Worm (Caenorhabditis elegans): Measurements from ENCODE around the gene dgn-1.

The dgn-1 gene

ce11 chrX:10877138-10877743, 51.6 kb downstream of the dgn-1 start, which contains the start of gene pgp-6:
pgp-6 (minus strand) TSS chrX:10877425.
- no peak for TF ChIP-seq tlf-1 (GFP tag; optimal IDR thresholded peaks at IDR 0.05)
- TF ChIP-seq ceh-58 (GFP tag; IDR thresholded peaks at IDR 0.05): no peak
- TF ChIP-seq tbx-9 (tag; optimal IDR thresholded peaks at IDR 0.05; ENCODE audit: borderline replicate concordance): no peak
- TF ChIP-seq C06A6.2 (GFP tag; conservative IDR thresholded peaks at IDR 0.05): no peak
- peak; percentile 39; the same call in 1 of the 2 replicates for TF ChIP-seq cebp-1 (GFP tag; IDR thresholded peaks at IDR 0.05)
- no peak for TF ChIP-seq cebp-1 (tag; optimal IDR thresholded peaks at IDR 0.05)
- TF ChIP-seq egrh-3 (GFP tag; IDR thresholded peaks at IDR 0.05): no peak
- no peak for TF ChIP-seq F33H1.4 (GFP tag; IDR thresholded peaks at IDR 0.05)
- TF ChIP-seq sptf-2 (GFP tag; optimal IDR thresholded peaks at IDR 0.05): no peak

All from whole organism, young adult.